Worm (Caenorhabditis elegans) whole organism, late embryonic: ENCODE measurements around the gene rpl-37.

ENCODE experiments used
- ahr-1 ChIP-seq: sonication (generic microtip); optimal IDR thresholded peaks from 2 replicates; lab custom pipeline; 2016; ENCODE audit warnings: missing genetic modification characterization, missing compliant biosample characterization
- ama-1 ChIP-seq: fragments of 150-350 bp; optimal IDR thresholded peaks from 2 replicates; lab custom pipeline; 2014
- ceh-14 ChIP-seq: sonication (generic microtip); optimal IDR thresholded peaks from 2 replicates; lab custom pipeline; 2016; ENCODE audit warnings: missing genotype, missing genetic modification characterization, missing compliant biosample characterization
- ceh-2 ChIP-seq: sonication (generic microtip); optimal IDR thresholded peaks from 2 replicates; lab custom pipeline; 2016; ENCODE audit warnings: missing genotype, missing genetic modification characterization, missing compliant biosample characterization
- ceh-22 ChIP-seq: sonication (generic microtip); optimal IDR thresholded peaks from 2 replicates; lab custom pipeline; 2017; ENCODE audit warnings: missing biosample characterization, missing genetic modification characterization
- ceh-31 ChIP-seq: sonication (generic microtip); optimal IDR thresholded peaks from 2 replicates; lab custom pipeline; 2016; ENCODE audit warnings: missing genetic modification characterization, missing compliant biosample characterization
- ceh-34 ChIP-seq: sonication (generic microtip); optimal IDR thresholded peaks from 2 replicates; lab custom pipeline; 2016; ENCODE audit warnings: mild to moderate bottlenecking, missing genetic modification characterization, missing compliant biosample characterization
- ceh-45 ChIP-seq: fragments of 200-800 bp; sonication (Bioruptor generic); IDR thresholded peaks from 2 replicates; pipeline ENCODE4 v1.3.6; 2022; ENCODE audit warnings: missing genetic modification reagents, missing genetic modification characterization, missing compliant biosample characterization
- ceh-9 ChIP-seq: sonication (generic microtip); optimal IDR thresholded peaks from 2 replicates; lab custom pipeline; 2016; ENCODE audit warnings: mild to moderate bottlenecking, missing genetic modification characterization, inconsistent platforms, missing compliant biosample characterization
- che-1 ChIP-seq: sonication (generic microtip); optimal IDR thresholded peaks from 2 replicates; lab custom pipeline; 2016; ENCODE audit warnings: mild to moderate bottlenecking, missing genetic modification characterization, missing compliant biosample characterization
- elt-2 ChIP-seq: sonication (generic microtip); optimal IDR thresholded peaks from 2 replicates; lab custom pipeline; 2016; ENCODE audit warnings: missing genetic modification reagents, missing genetic modification characterization, missing compliant biosample characterization
- elt-4 ChIP-seq: sonication (generic microtip); optimal IDR thresholded peaks from 2 replicates; lab custom pipeline; 2016; ENCODE audit warnings: missing genetic modification characterization, missing compliant biosample characterization
- ets-4 ChIP-seq: sonication (generic microtip); optimal IDR thresholded peaks from 2 replicates; lab custom pipeline; 2016; ENCODE audit warnings: missing genetic modification characterization, missing compliant biosample characterization
- fax-1 ChIP-seq: sonication (generic microtip); optimal IDR thresholded peaks from 2 replicates; lab custom pipeline; 2016; ENCODE audit warnings: missing genotype, missing genetic modification characterization, missing compliant biosample characterization
- fkh-6 ChIP-seq: sonication (generic microtip); optimal IDR thresholded peaks from 2 replicates; lab custom pipeline; 2016; ENCODE audit warnings: missing genetic modification characterization, missing compliant biosample characterization
- hlh-30 ChIP-seq: sonication (generic microtip); optimal IDR thresholded peaks from 2 replicates; lab custom pipeline; 2017; ENCODE audit warnings: antibody characterized with exemption, missing genetic modification characterization, missing compliant biosample characterization; ENCODE audit not compliant: insufficient read depth
- madf-2 ChIP-seq: sonication (generic microtip); optimal IDR thresholded peaks from 2 replicates; lab custom pipeline; 2017; ENCODE audit warnings: missing genetic modification characterization, missing compliant biosample characterization
- nfya-1 ChIP-seq: sonication (generic microtip); optimal IDR thresholded peaks from 2 replicates; lab custom pipeline; 2017; ENCODE audit warnings: missing genetic modification characterization, mild to moderate bottlenecking, missing compliant biosample characterization, antibody characterized with exemption, moderate library complexity
- nhr-232 ChIP-seq: sonication (generic microtip); optimal IDR thresholded peaks from 2 replicates; lab custom pipeline; 2016; ENCODE audit warnings: missing genetic modification characterization, missing compliant biosample characterization
- odd-2 ChIP-seq: sonication (generic microtip); optimal IDR thresholded peaks from 2 replicates; lab custom pipeline; 2017; ENCODE audit warnings: antibody characterized with exemption, mild to moderate bottlenecking, missing genetic modification characterization, missing compliant biosample characterization
- pag-3 ChIP-seq: sonication (generic microtip); optimal IDR thresholded peaks from 2 replicates; lab custom pipeline; 2016; ENCODE audit warnings: missing compliant biosample characterization, missing genetic modification characterization, borderline replicate concordance
- pha-2 ChIP-seq: sonication (generic microtip); optimal IDR thresholded peaks from 2 replicates; lab custom pipeline; 2017; ENCODE audit warnings: mild to moderate bottlenecking, missing genetic modification characterization, missing compliant biosample characterization
- pha-4 ChIP-seq: fragments of 150-350 bp; optimal IDR thresholded peaks from 2 replicates; lab custom pipeline; 2018; ENCODE audit warnings: missing biosample characterization, missing genetic modification reagents, missing genetic modification characterization
- rnt-1 ChIP-seq: sonication (generic microtip); optimal IDR thresholded peaks from 2 replicates; lab custom pipeline; 2016; ENCODE audit warnings: missing genetic modification characterization, missing compliant biosample characterization
- syd-9 ChIP-seq: sonication (generic microtip); optimal IDR thresholded peaks from 2 replicates; lab custom pipeline; 2016; ENCODE audit warnings: mild to moderate bottlenecking, missing genetic modification characterization, moderate library complexity, missing compliant biosample characterization
- tbx-2 ChIP-seq: sonication (generic microtip); optimal IDR thresholded peaks from 2 replicates; lab custom pipeline; 2016; ENCODE audit warnings: missing genetic modification characterization, missing compliant biosample characterization
- tbx-7 ChIP-seq: sonication (generic microtip); optimal IDR thresholded peaks from 2 replicates; lab custom pipeline; 2016; ENCODE audit warnings: missing genotype, missing genetic modification characterization, missing compliant biosample characterization
- unc-3 ChIP-seq, 2 experiments: fragments of 200-800 bp in 1 of 2; sonication (Bioruptor generic) in 1 of 2; sonication (generic microtip) in 1 of 2; conservative IDR thresholded peaks in 1 of 2; optimal IDR thresholded peaks in 1 of 2; 2 replicates each; pipeline versions ENCODE4 v1.3.6 to Lab custom; 2016 to 2022; ENCODE audit warnings: missing compliant biosample characterization in 2 of 2, missing genetic modification characterization in 2 of 2, missing genetic modification reagents in 1 of 2
- unc-86 ChIP-seq: sonication (generic microtip); optimal IDR thresholded peaks from 2 replicates; lab custom pipeline; 2016; ENCODE audit warnings: missing genetic modification characterization, missing compliant biosample characterization
- ztf-16 ChIP-seq: sonication (generic microtip); optimal IDR thresholded peaks from 2 replicates; lab custom pipeline; 2017; ENCODE audit warnings: missing genetic modification characterization, missing compliant biosample characterization

rpl-37 gene

DNA sequence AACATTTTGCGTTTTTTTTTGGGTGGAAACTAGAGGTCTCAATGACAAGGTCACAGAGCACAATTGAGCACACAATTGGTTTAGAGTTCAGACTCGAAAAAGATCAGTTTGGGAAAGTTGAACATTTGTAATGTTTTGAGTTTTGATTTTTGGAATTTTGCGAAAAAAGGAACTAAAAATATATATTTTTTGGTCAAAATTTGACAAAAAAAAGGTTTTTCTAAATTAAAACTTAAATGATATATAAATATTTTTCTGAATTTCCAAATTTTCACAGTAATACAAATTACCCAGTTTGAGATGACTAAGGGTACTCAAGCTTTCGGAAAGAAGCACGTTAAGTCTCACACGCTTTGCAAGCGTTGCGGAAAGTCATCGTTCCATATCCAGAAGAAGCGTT, at the start of gene rpl-37:
Gene rpl-37 (plus strand): TSS at position 301 of the 400 bp plus-strand sequence.
- TF ChIP-seq nhr-232, result no peak

DNA sequence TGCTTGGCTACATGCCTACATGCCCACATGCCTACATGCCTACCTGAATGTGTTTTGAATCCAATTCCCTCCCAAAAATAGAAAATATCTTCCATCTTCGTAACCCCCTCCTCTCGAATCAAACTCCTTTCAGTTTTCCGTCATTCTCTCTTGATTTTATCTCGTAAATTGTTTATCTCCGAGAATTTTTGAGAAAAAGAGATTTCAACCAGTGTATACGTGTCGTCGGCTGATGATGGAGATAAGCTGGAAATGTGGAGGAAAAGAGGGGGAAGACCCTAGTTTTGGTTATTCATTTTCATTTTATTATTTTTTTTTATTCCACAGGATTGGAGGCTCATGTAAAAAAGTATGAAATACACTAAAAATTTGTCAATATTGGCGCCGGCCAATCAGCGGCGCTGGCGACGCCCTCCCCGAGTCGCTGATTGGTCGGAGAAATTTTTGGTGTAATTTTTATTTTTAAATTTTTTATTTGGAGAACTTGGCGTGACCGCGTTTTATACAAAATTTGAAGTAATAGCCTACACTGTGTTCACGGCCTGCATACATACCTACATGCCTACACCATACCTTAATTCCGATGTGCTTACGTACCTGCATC, 49.5 kb upstream of the rpl-37 start:
- no peak for TF ChIP-seq tbx-2 (tag; lab: Kevin White, UChicago)
- peak; percentile 86 for TF ChIP-seq nfya-1 (tag; lab: Kevin White, UChicago)

DNA sequence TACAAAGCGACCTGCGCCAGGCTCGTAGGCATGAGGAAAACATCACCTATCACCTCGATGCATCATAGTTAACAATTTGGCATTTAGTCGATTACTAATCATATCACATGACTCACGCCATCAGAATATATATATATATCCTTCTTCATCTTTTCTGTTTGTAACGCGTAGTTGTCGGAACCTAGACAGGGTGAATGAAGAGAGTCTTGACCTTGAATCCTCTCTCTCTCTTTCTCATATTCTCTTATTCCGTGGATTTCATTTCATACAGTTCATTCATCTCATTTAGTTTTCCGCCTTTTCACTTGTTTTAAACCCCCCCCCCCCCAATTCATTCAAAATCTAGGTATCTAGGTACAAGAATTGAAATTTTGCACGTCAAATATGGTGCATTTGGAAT, 48.2 kb upstream of the rpl-37 start:
- TF ChIP-seq hlh-30 (tag; lab: Kevin White, UChicago) (peak; percentile 19), madf-2 (tag; lab: Kevin White, UChicago) (no peak)

DNA sequence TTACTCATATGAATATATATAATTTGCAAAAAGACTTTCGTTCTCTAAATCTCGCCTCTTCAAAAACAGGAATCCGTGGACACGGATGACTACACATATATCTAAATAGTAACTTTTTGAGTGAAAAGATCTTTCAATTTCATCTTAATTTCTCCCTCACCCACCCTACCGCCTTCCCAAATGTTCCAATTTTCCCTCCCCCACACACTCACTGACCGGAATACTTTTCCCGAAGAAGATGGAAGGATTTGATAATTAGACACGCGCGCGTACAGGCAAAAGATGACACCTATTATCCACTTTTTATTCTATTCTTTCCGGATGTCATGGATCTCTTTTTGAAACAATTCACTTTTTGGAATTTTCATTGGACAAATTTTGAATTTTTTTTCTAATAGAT, 47.5 kb upstream of the rpl-37 start:
- TF ChIP-seq tbx-2 (tag; lab: Kevin White, UChicago) (no peak), odd-2 (tag; lab: Kevin White, UChicago) (no peak), rnt-1 (no peak), ceh-2 (tag; lab: Kevin White, UChicago) (no peak), nhr-232 (no peak), nfya-1 (tag; lab: Kevin White, UChicago) (no peak), fax-1 (tag; lab: Kevin White, UChicago) (no peak)
- TF ChIP-seq, all 69 proteins: peak for 0

DNA sequence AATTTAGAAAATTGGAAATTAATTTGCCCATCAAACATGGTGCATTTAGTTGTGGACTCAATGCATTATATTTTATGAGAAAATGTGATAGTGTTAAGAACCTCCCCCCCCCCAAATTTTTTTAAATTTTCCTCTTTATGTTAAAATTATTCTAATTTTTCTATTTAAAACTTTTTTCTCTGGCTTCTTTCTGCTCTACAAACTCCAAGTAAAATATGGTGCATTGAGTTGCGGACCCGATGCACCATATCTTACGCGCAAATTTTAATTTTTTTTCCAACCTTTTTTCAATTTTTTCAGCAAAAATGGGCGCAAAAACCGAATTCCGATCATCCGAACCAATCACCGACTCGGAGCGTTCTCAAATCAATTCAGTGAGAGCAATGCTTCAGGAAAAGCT, 46.2 kb upstream of the rpl-37 start, which contains the start of gene C34C12.6:
Gene C34C12.6 (plus strand): TSS at position 301 of the 400 bp plus-strand sequence.
- TF ChIP-seq pag-3 (tag; lab: Kevin White, UChicago) (no peak), elt-4 (tag; lab: Kevin White, UChicago) (no peak), nfya-1 (tag; lab: Kevin White, UChicago) (no peak), elt-2 (tag; lab: Kevin White, UChicago) (no peak), hlh-30 (tag; lab: Kevin White, UChicago) (no peak), odd-2 (tag; lab: Kevin White, UChicago) (no peak), ceh-9 (tag; lab: Kevin White, UChicago) (no peak), nhr-232 (no peak), ceh-45 (GFP tag; lab: Robert Waterston, UW) (no peak), ceh-22 (tag; lab: Kevin White, UChicago) (no peak), unc-86 (tag; lab: Kevin White, UChicago) (no peak), rnt-1 (no peak), ceh-31 (no peak), ahr-1 (tag; lab: Kevin White, UChicago) (no peak), fkh-6 (no peak), ets-4 (tag; lab: Kevin White, UChicago) (no peak), ztf-16 (no peak), tbx-7 (tag; lab: Kevin White, UChicago) (no peak)

DNA sequence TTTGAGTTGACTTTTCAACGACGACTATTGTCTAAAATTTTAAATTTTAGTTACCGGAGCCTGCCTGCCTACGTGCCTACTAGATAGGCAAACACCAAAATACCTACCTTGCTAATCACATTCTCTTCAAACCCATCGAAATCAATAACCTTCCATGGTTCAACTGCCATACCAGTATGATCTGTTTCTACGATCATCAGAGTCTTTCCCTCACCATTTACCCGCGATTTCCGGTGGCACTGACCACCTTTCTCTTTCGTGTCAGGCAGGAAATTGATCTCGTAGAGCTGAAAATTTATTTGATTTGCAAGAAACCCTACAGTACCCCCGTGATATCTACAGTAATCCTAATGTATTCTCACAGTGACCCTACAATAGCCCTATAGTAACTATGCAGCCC, 43.4 kb upstream of the rpl-37 start:
- TF ChIP-seq che-1 (tag; lab: Kevin White, UChicago), result no peak
- TF ChIP-seq pha-2 (tag; lab: Kevin White, UChicago), result no peak
- TF ChIP-seq pha-4 (tag; lab: Kevin White, UChicago), result no peak
- no peak for TF ChIP-seq unc-3 (GFP tag; conservative IDR thresholded peaks at IDR 0.05; lab: Robert Waterston, UW)
- TF ChIP-seq unc-3 (tag; optimal IDR thresholded peaks at IDR 0.05; lab: Kevin White, UChicago), result no peak
- TF ChIP-seq nfya-1 (tag; lab: Kevin White, UChicago), result no peak
- no peak for TF ChIP-seq syd-9 (tag; lab: Kevin White, UChicago)
- no peak for TF ChIP-seq ceh-14
- no peak for TF ChIP-seq ama-1 (lab: Kevin White, UChicago)
- no peak for TF ChIP-seq ceh-34 (tag; lab: Kevin White, UChicago)
